Fruit fly (Drosophila melanogaster): ENCODE measurements around the gene CG7992.

The CG7992 gene

dm6 chrX:19289318-19289970 lies 42.4 kb upstream of the CG7992 start (continued):
- no peak for TF ChIP-seq Dip2 (GFP tag; IDR thresholded peaks at IDR 0.05)
- TF ChIP-seq salm (tag; optimal IDR thresholded peaks at IDR 0.05) = peak; percentile 88
- peak; percentile 56 for TF ChIP-seq CG31224 (GFP tag; IDR thresholded peaks at IDR 0.05)
- peak; percentile 81 for TF ChIP-seq Camta (GFP tag; optimal IDR thresholded peaks at IDR 0.05)
- no peak for TF ChIP-seq CG34224 (GFP tag; IDR thresholded peaks at IDR 0.05; ENCODE audit: partially characterized antibody)
- TF ChIP-seq caup (GFP tag; optimal IDR thresholded peaks at IDR 0.05; ENCODE audit: severe bottlenecking) = peak; percentile 70
- peak; percentile 8 for TF ChIP-seq Hey (tag; optimal IDR thresholded peaks at IDR 0.05)
- TF ChIP-seq Eip74EF (GFP tag; optimal IDR thresholded peaks at IDR 0.05) = peak in 1 of 2 experiments; percentile 86
- peak; percentile 87 for TF ChIP-seq NfI (GFP tag; optimal IDR thresholded peaks at IDR 0.05)
- peak; percentile 89 for TF ChIP-seq Rfx (GFP tag; IDR thresholded peaks at IDR 0.05)
- peak; percentile 89 for TF ChIP-seq CG30403 (GFP tag; optimal IDR thresholded peaks at IDR 0.05)
- TF ChIP-seq Ravus (GFP tag; IDR thresholded peaks at IDR 0.05) = peak; percentile 58
- peak; percentile 78; the same call in 1 of the 2 replicates for TF ChIP-seq Atf6 (GFP tag; IDR thresholded peaks at IDR 0.05)
- TF ChIP-seq ap (GFP tag; IDR thresholded peaks at IDR 0.05) = peak; percentile 92
- TF ChIP-seq CG8359 (GFP tag; optimal IDR thresholded peaks at IDR 0.05; ENCODE audit: borderline replicate concordance) = peak; percentile 72
- TF ChIP-seq CG17186 (GFP tag; optimal IDR thresholded peaks at IDR 0.05) = peak; percentile 69
- peak; percentile 61 for TF ChIP-seq trem (tag; optimal IDR thresholded peaks at IDR 0.05)
- TF ChIP-seq phol (tag; optimal IDR thresholded peaks at IDR 0.05) = peak; percentile 88
- peak; percentile 92 for TF ChIP-seq CG11456 (GFP tag; IDR thresholded peaks at IDR 0.05)
- TF ChIP-seq CG18599 (GFP tag; optimal IDR thresholded peaks at IDR 0.05) = peak; percentile 82
- peak; percentile 83 for TF ChIP-seq lilli (GFP tag; optimal IDR thresholded peaks at IDR 0.05)
- peak; percentile 75 for TF ChIP-seq en (GFP tag; optimal IDR thresholded peaks at IDR 0.05)
- peak; percentile 94 for TF ChIP-seq CG14441 (GFP tag; IDR thresholded peaks at IDR 0.05)
- peak; percentile 81; the same call in 2 of the 3 replicates for TF ChIP-seq CG2889 (GFP tag; IDR thresholded peaks at IDR 0.05)
- TF ChIP-seq B-H2 (GFP tag; optimal IDR thresholded peaks at IDR 0.05) = peak; percentile 21
- peak; percentile 72 for TF ChIP-seq CG12104 (GFP tag; optimal IDR thresholded peaks at IDR 0.05)
- TF ChIP-seq Ets65A (GFP tag) = peak; percentile 98
- peak; percentile 77 for TF ChIP-seq odd (GFP tag; optimal IDR thresholded peaks at IDR 0.05)
- peak; percentile 40; the same call in 1 of the 2 replicates for TF ChIP-seq Poxn (GFP tag; IDR thresholded peaks at IDR 0.05)
- peak; percentile 75 for TF ChIP-seq CG13624 (GFP tag; optimal IDR thresholded peaks at IDR 0.05)
- TF ChIP-seq twi (tag; optimal IDR thresholded peaks at IDR 0.05) = peak; percentile 67
- TF ChIP-seq Sox102F (GFP tag; optimal IDR thresholded peaks at IDR 0.05) = peak; percentile 95
- no peak for TF ChIP-seq ato (GFP tag; IDR thresholded peaks at IDR 0.05; ENCODE audit: partially characterized antibody)
- TF ChIP-seq CG4730 (GFP tag; IDR thresholded peaks at IDR 0.05) = peak; percentile 85
- TF ChIP-seq bigmax (GFP tag; optimal IDR thresholded peaks at IDR 0.05) = no peak
- TF ChIP-seq CG7786 (GFP tag; optimal IDR thresholded peaks at IDR 0.05) = peak; percentile 76
- TF ChIP-seq eyg (GFP tag; optimal IDR thresholded peaks at IDR 0.05) = peak; percentile 72
- TF ChIP-seq CG8281 (tag; optimal IDR thresholded peaks at IDR 0.05) = peak; percentile 74
- peak; percentile 80 for TF ChIP-seq aop (GFP tag; IDR thresholded peaks at IDR 0.05)
- TF ChIP-seq Nf-YB (GFP tag; optimal IDR thresholded peaks at IDR 0.05) = peak; percentile 70
- peak; percentile 53 for TF ChIP-seq CG6683 (GFP tag; optimal IDR thresholded peaks at IDR 0.05)
- no peak for TF ChIP-seq BEAF-32 (GFP tag; optimal IDR thresholded peaks at IDR 0.05)
- peak; percentile 70 for TF ChIP-seq CG2120 (GFP tag; optimal IDR thresholded peaks at IDR 0.05)
- TF ChIP-seq lbe (GFP tag; optimal IDR thresholded peaks at IDR 0.05) = peak; percentile 96
- TF ChIP-seq CG17328 (GFP tag; IDR thresholded peaks at IDR 0.05) = peak; percentile 95
- peak; percentile 85 for TF ChIP-seq Abd-B (GFP tag; optimal IDR thresholded peaks at IDR 0.05)
- TF ChIP-seq Antp (GFP tag; optimal IDR thresholded peaks at IDR 0.05) = peak; percentile 87
- TF ChIP-seq CG12236 (GFP tag; optimal IDR thresholded peaks at IDR 0.05) = peak; percentile 57
- peak; percentile 69 for TF ChIP-seq CG9727 (GFP tag; optimal IDR thresholded peaks at IDR 0.05)
